Worm (Caenorhabditis elegans): ENCODE data around the gene F09E5.14.
"Not testable (repeated sequence)": the region's sequence is repeated elsewhere in the genome, so short reads cannot be mapped to it uniquely, and the experiment has no call there.

- not testable (repeated sequence) for TF ChIP-seq lin-15B (tag; optimal IDR thresholded peaks at IDR 0.05); fkh-10 (GFP tag; optimal IDR thresholded peaks at IDR 0.05)
These were observed 5.7 kb upstream of the F09E5.14 start, which contains the start of gene F09E5.8 for ce11 chrII:5350357-5350756.
